Worm (Caenorhabditis elegans) whole organism, L2 larva: ENCODE results near the gene Y40H4A.2.

Experiments used
- ZK546.5 ChIP-seq: sonication (generic microtip); optimal IDR thresholded peaks from 2 replicates; lab custom pipeline; 2017; ENCODE audit warnings: missing biosample characterization, missing genetic modification characterization
- ceh-82 ChIP-seq: fragments of 150-350 bp; optimal IDR thresholded peaks from 2 replicates; lab custom pipeline; 2014; ENCODE audit warnings: missing biosample characterization, missing genetic modification characterization
- crh-2 ChIP-seq: sonication (generic microtip); optimal IDR thresholded peaks from 2 replicates; lab custom pipeline; 2017; ENCODE audit warnings: missing biosample characterization, missing genetic modification characterization
- egl-27 ChIP-seq: sonication (generic microtip); optimal IDR thresholded peaks from 3 replicates; lab custom pipeline; 2017; ENCODE audit warnings: missing biosample characterization, missing genetic modification reagents, missing genetic modification characterization
- lin-13 ChIP-seq: fragments of 150-350 bp; optimal IDR thresholded peaks from 2 replicates; lab custom pipeline; 2014; ENCODE audit warnings: missing biosample characterization, missing genetic modification reagents, missing genetic modification characterization
- lsy-2 ChIP-seq, 2 experiments: fragments of 150-350 bp in 1 of 2; sonication (generic microtip) in 1 of 2; optimal IDR thresholded peaks; 2 replicates each; lab custom pipeline; 2014 to 2017; ENCODE audit warnings: missing biosample characterization in 2 of 2, missing genetic modification characterization in 2 of 2
- nhr-12 ChIP-seq: fragments of 150-350 bp; optimal IDR thresholded peaks from 2 replicates; lab custom pipeline; 2014; ENCODE audit warnings: missing biosample characterization, missing genetic modification characterization
- skn-1 ChIP-seq: sonication (generic microtip); optimal IDR thresholded peaks from 2 replicates; lab custom pipeline; 2017; ENCODE audit warnings: missing biosample characterization, missing genetic modification characterization
- unc-62 ChIP-seq: fragments of 150-350 bp; optimal IDR thresholded peaks from 2 replicates; lab custom pipeline; 2014; ENCODE audit warnings: missing biosample characterization, missing genetic modification reagents, missing genetic modification characterization
- ztf-4 ChIP-seq: fragments of 150-350 bp; optimal IDR thresholded peaks from 2 replicates; lab custom pipeline; 2014; ENCODE audit warnings: missing biosample characterization, missing genetic modification characterization

DNA sequence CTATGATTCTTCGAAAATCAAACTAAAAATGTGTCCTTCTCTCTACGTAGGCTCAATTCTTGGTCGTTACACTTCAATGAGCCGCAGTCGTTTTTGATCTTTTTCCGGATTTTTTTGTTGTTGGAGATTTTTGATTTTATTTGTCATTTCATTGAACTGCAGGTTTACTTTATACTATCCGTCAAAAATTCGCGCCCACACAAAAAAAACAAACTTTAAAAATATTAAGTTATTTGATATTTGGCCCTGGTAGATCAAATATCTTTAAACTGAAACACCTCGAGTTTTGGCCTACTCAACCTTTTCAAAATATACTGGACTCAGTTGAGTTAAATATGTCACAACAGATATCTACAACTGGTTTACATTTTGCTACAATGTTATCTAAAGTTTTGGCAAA is 30.4 kb upstream of the Y40H4A.2 start:
- no peak for TF ChIP-seq unc-62
- TF ChIP-seq ceh-82 (tag; lab: Kevin White, UChicago) = no peak
- no peak for TF ChIP-seq lsy-2 (tag; optimal IDR thresholded peaks at IDR 0.05; lab: Kevin White, UChicago)
- no peak for TF ChIP-seq ztf-4 (tag; lab: Kevin White, UChicago)
- no peak for TF ChIP-seq crh-2 (tag; lab: Kevin White, UChicago)
- TF ChIP-seq nhr-12 (tag; lab: Kevin White, UChicago) = no peak
- no peak for TF ChIP-seq ZK546.5
- TF ChIP-seq skn-1 (tag; lab: Kevin White, UChicago) = no peak
- no peak for TF ChIP-seq lin-13 (GFP tag; lab: Kevin White, UChicago)
- no peak for TF ChIP-seq egl-27 (tag; lab: Kevin White, UChicago)
